Worm (Caenorhabditis elegans) whole organism, late embryonic: ENCODE data around the gene glna-2.

Experiments
- ama-1 ChIP-seq: fragments of 150-350 bp; optimal IDR thresholded peaks from 2 replicates; lab custom pipeline; 2014
- ceh-22 ChIP-seq: sonication (generic microtip); optimal IDR thresholded peaks from 2 replicates; lab custom pipeline; 2017; ENCODE audit warnings: missing biosample characterization, missing genetic modification characterization
- ceh-9 ChIP-seq: sonication (generic microtip); optimal IDR thresholded peaks from 2 replicates; lab custom pipeline; 2016; ENCODE audit warnings: mild to moderate bottlenecking, missing genetic modification characterization, inconsistent platforms, missing compliant biosample characterization
- ets-4 ChIP-seq: sonication (generic microtip); optimal IDR thresholded peaks from 2 replicates; lab custom pipeline; 2016; ENCODE audit warnings: missing genetic modification characterization, missing compliant biosample characterization
- fax-1 ChIP-seq: sonication (generic microtip); optimal IDR thresholded peaks from 2 replicates; lab custom pipeline; 2016; ENCODE audit warnings: missing genotype, missing genetic modification characterization, missing compliant biosample characterization
- lim-6 ChIP-seq: sonication (generic microtip); optimal IDR thresholded peaks from 2 replicates; lab custom pipeline; 2016; ENCODE audit warnings: missing genetic modification characterization, missing compliant biosample characterization
- nhr-11 ChIP-seq: fragments of 150-350 bp; optimal IDR thresholded peaks from 2 replicates; lab custom pipeline; 2014; ENCODE audit warnings: missing biosample characterization, missing genetic modification characterization
- pat-9 ChIP-seq: fragments of 200-800 bp; sonication (Bioruptor generic); optimal IDR thresholded peaks from 2 replicates; lab custom pipeline; 2018; ENCODE audit warnings: mild to moderate bottlenecking, missing genetic modification characterization, moderate library complexity, missing compliant biosample characterization
- sdc-2 ChIP-seq: sonication (generic microtip); optimal IDR thresholded peaks from 2 replicates; lab custom pipeline; 2016; ENCODE audit warnings: missing genotype, missing genetic modification characterization, missing compliant biosample characterization
- sox-4 ChIP-seq: sonication (generic microtip); optimal IDR thresholded peaks from 2 replicates; lab custom pipeline; 2017; ENCODE audit warnings: mild to moderate bottlenecking, missing genetic modification characterization, inconsistent platforms, missing compliant biosample characterization
- tbx-2 ChIP-seq: sonication (generic microtip); optimal IDR thresholded peaks from 2 replicates; lab custom pipeline; 2016; ENCODE audit warnings: missing genetic modification characterization, missing compliant biosample characterization
- unc-42 ChIP-seq: sonication (generic microtip); optimal IDR thresholded peaks from 2 replicates; lab custom pipeline; 2016; ENCODE audit warnings: missing genotype, missing genetic modification characterization, missing compliant biosample characterization
- unc-55 ChIP-seq: sonication (generic microtip); optimal IDR thresholded peaks from 2 replicates; lab custom pipeline; 2017; ENCODE audit warnings: missing biosample characterization, missing genetic modification reagents, missing genetic modification characterization

ce11 chrII:8034617-8035016 lies 26.2 kb downstream of the glna-2 start:
- TF ChIP-seq nhr-11 (tag; lab: Kevin White, UChicago), result no peak
- no peak for TF ChIP-seq lim-6 (tag; lab: Kevin White, UChicago)
- no peak for TF ChIP-seq ceh-9 (tag; lab: Kevin White, UChicago)
- TF ChIP-seq unc-42 (tag; lab: Kevin White, UChicago), result no peak
- no peak for TF ChIP-seq unc-55 (GFP tag; lab: Kevin White, UChicago)
- no peak for TF ChIP-seq tbx-2 (tag; lab: Kevin White, UChicago)
- TF ChIP-seq ets-4 (tag; lab: Kevin White, UChicago), result no peak
- TF ChIP-seq ceh-22 (tag; lab: Kevin White, UChicago), result no peak
- TF ChIP-seq pat-9 (tag; lab: Kevin White, UChicago), result no peak
- no peak for TF ChIP-seq sox-4 (tag; lab: Kevin White, UChicago)
- no peak for TF ChIP-seq ama-1 (lab: Kevin White, UChicago)
- TF ChIP-seq fax-1 (tag; lab: Kevin White, UChicago), result no peak
- no peak for TF ChIP-seq sdc-2 (tag; lab: Kevin White, UChicago)
